Fruit fly (Drosophila melanogaster) whole organism, embryonic: ENCODE results near the gene Alg11.

Experiments used
- Abd-B ChIP-seq: fragments of 200-800 bp; sonication (Bioruptor generic); optimal IDR thresholded peaks from 2 replicates; lab custom pipeline; 2018; ENCODE audit warnings: missing biosample characterization, mild to moderate bottlenecking, missing genetic modification characterization, moderate library complexity
- Adf1 ChIP-seq: fragments of 200-800 bp; sonication (Bioruptor generic); IDR thresholded peaks from 2 replicates; pipeline ENCODE4 v1.3.6; 2022; ENCODE audit warnings: missing biosample characterization, missing genetic modification characterization
- Bteb2 ChIP-seq: fragments of 200-800 bp; sonication (Bioruptor generic); optimal IDR thresholded peaks from 2 replicates; lab custom pipeline; 2016; ENCODE audit warnings: missing biosample characterization, missing genetic modification characterization
- CG11085 ChIP-seq: fragments of 200-800 bp; sonication (Bioruptor generic); IDR thresholded peaks from 2 replicates; pipeline ENCODE4 v1.3.6; 2022; ENCODE audit warnings: missing biosample characterization, missing genetic modification characterization
- CG11247 ChIP-seq: fragments of 200-800 bp; sonication (Bioruptor generic); IDR thresholded peaks from 2 replicates; pipeline ENCODE4 v1.3.6; 2022; ENCODE audit warnings: missing biosample characterization, missing genetic modification characterization
- CG12071 ChIP-seq: fragments of 200-800 bp; sonication (Bioruptor generic); optimal IDR thresholded peaks from 3 replicates; lab custom pipeline; 2018; ENCODE audit warnings: missing biosample characterization, mild to moderate bottlenecking, missing genetic modification characterization
- CG1233 ChIP-seq: fragments of 200-800 bp; sonication (Bioruptor generic); optimal IDR thresholded peaks from 4 replicates; lab custom pipeline; 2018; ENCODE audit warnings: missing biosample characterization, mild to moderate bottlenecking, missing genetic modification characterization
- CG14710 ChIP-seq: fragments of 200-800 bp; sonication (Bioruptor generic); optimal IDR thresholded peaks from 3 replicates; lab custom pipeline; 2019; ENCODE audit warnings: missing biosample characterization, mild to moderate bottlenecking, missing genetic modification characterization, moderate library complexity
- CG14860 ChIP-seq: fragments of 200-800 bp; sonication (Bioruptor generic); IDR thresholded peaks from 3 replicates; pipeline ENCODE4 v1.3.6; 2022; ENCODE audit warnings: missing biosample characterization, missing genetic modification characterization; ENCODE audit not compliant: partially characterized antibody
- CG1602 ChIP-seq: fragments of 200-800 bp; sonication (Bioruptor generic); optimal IDR thresholded peaks from 3 replicates; lab custom pipeline; 2016; ENCODE audit warnings: missing biosample characterization, missing genetic modification characterization
- CG16815 ChIP-seq: fragments of 200-800 bp; sonication (Bioruptor generic); optimal IDR thresholded peaks from 3 replicates; lab custom pipeline; 2017; ENCODE audit warnings: missing biosample characterization, mild to moderate bottlenecking, missing genetic modification characterization
- CG17385 ChIP-seq: fragments of 200-800 bp; sonication (Bioruptor generic); optimal IDR thresholded peaks from 3 replicates; lab custom pipeline; 2018; ENCODE audit warnings: missing biosample characterization, mild to moderate bottlenecking, missing genetic modification characterization
- CG17568 ChIP-seq: fragments of 200-800 bp; sonication (Bioruptor generic); optimal IDR thresholded peaks from 2 replicates; lab custom pipeline; 2018; ENCODE audit warnings: missing biosample characterization, mild to moderate bottlenecking, missing genetic modification characterization, moderate library complexity
- CG31224 ChIP-seq: fragments of 200-800 bp; sonication (Bioruptor generic); IDR thresholded peaks from 2 replicates; pipeline ENCODE4 v1.3.6; 2022; ENCODE audit warnings: missing biosample characterization, missing genetic modification characterization
- CG33213 ChIP-seq: fragments of 200-800 bp; sonication (Bioruptor generic); optimal IDR thresholded peaks from 3 replicates; lab custom pipeline; 2016; ENCODE audit warnings: missing biosample characterization, missing genetic modification characterization
- CG3838 ChIP-seq: fragments of 200-800 bp; sonication (Bioruptor generic); optimal IDR thresholded peaks from 3 replicates; lab custom pipeline; 2016; ENCODE audit warnings: missing biosample characterization, missing genetic modification characterization
- CG6254 ChIP-seq: fragments of 200-800 bp; sonication (Bioruptor generic); optimal IDR thresholded peaks from 3 replicates; lab custom pipeline; 2017; ENCODE audit warnings: mild to moderate bottlenecking, missing biosample characterization, missing genetic modification reagents, missing genetic modification characterization
- CG7786 ChIP-seq: fragments of 200-800 bp; sonication (Bioruptor generic); optimal IDR thresholded peaks from 2 replicates; lab custom pipeline; 2016; ENCODE audit warnings: missing biosample characterization, missing genetic modification characterization
- CG7987 ChIP-seq: fragments of 200-800 bp; sonication (Bioruptor generic); optimal IDR thresholded peaks from 2 replicates; lab custom pipeline; 2018; ENCODE audit warnings: missing biosample characterization, mild to moderate bottlenecking, missing genetic modification characterization, moderate library complexity
- CG9609 ChIP-seq: fragments of 200-800 bp; sonication (Bioruptor generic); optimal IDR thresholded peaks from 3 replicates; lab custom pipeline; 2016; ENCODE audit warnings: missing biosample characterization, missing genetic modification characterization
- E2f1 ChIP-seq: fragments of 200-800 bp; sonication (Bioruptor generic); IDR thresholded peaks from 2 replicates; pipeline ENCODE4 v1.3.6; 2022; ENCODE audit warnings: missing biosample characterization, missing genetic modification characterization
- E2f2 ChIP-seq: fragments of 200-800 bp; sonication (Bioruptor generic); IDR thresholded peaks from 2 replicates; pipeline ENCODE4 v1.3.6; 2022; ENCODE audit warnings: missing biosample characterization, missing genetic modification characterization
- HLH4C ChIP-seq: fragments of 200-800 bp; sonication (Bioruptor generic); IDR thresholded peaks from 3 replicates; pipeline ENCODE4 v1.3.6; 2022; ENCODE audit warnings: missing biosample characterization, missing genetic modification characterization; ENCODE audit not compliant: partially characterized antibody
- Hmr ChIP-seq: fragments of 200-800 bp; sonication (Bioruptor generic); optimal IDR thresholded peaks from 3 replicates; lab custom pipeline; 2017; ENCODE audit warnings: mild to moderate bottlenecking, missing biosample characterization, missing genetic modification reagents, missing genetic modification characterization
- Hmx ChIP-seq: fragments of 200-800 bp; sonication (Bioruptor generic); optimal IDR thresholded peaks from 2 replicates; lab custom pipeline; 2016; ENCODE audit warnings: missing biosample characterization, missing genetic modification characterization
- Hsf ChIP-seq: fragments of 200-800 bp; sonication (Bioruptor generic); optimal IDR thresholded peaks from 3 replicates; lab custom pipeline; 2016; ENCODE audit warnings: missing biosample characterization, missing genetic modification characterization
- Jarid2 ChIP-seq: fragments of 200-800 bp; sonication (Bioruptor generic); optimal IDR thresholded peaks from 3 replicates; lab custom pipeline; 2017; ENCODE audit warnings: mild to moderate bottlenecking, missing biosample characterization, missing genetic modification reagents, missing genetic modification characterization
- Kr ChIP-seq: fragments of 200-800 bp; sonication (Bioruptor generic); optimal IDR thresholded peaks from 2 replicates; lab custom pipeline; 2017; ENCODE audit warnings: missing biosample characterization, mild to moderate bottlenecking, missing genetic modification characterization
- Lim3 ChIP-seq: fragments of 200-800 bp; sonication (Bioruptor generic); IDR thresholded peaks from 2 replicates; pipeline ENCODE4 v1.3.6; 2022; ENCODE audit warnings: missing biosample characterization, missing genetic modification characterization
- Mes4 ChIP-seq: fragments of 200-800 bp; sonication (Bioruptor generic); optimal IDR thresholded peaks from 2 replicates; lab custom pipeline; 2016; ENCODE audit warnings: missing biosample characterization, missing genetic modification characterization
- Ravus ChIP-seq: fragments of 200-800 bp; sonication (Bioruptor generic); IDR thresholded peaks from 2 replicates; pipeline ENCODE4 v1.3.6; 2022; ENCODE audit warnings: missing biosample characterization, missing genetic modification characterization
- Sry-δ ChIP-seq: fragments of 200-800 bp; sonication (Bioruptor generic); optimal IDR thresholded peaks from 2 replicates; lab custom pipeline; 2016; ENCODE audit warnings: missing biosample characterization, missing genetic modification characterization
- Ssrp ChIP-seq: fragments of 200-800 bp; sonication (Bioruptor generic); optimal IDR thresholded peaks from 2 replicates; lab custom pipeline; 2018; ENCODE audit warnings: missing biosample characterization, mild to moderate bottlenecking, missing genetic modification characterization, moderate library complexity
- ac ChIP-seq: fragments of 200-800 bp; sonication (Bioruptor generic); optimal IDR thresholded peaks from 3 replicates; lab custom pipeline; 2017; ENCODE audit warnings: missing biosample characterization, mild to moderate bottlenecking, missing genetic modification characterization
- cas ChIP-seq: fragments of 200-800 bp; sonication (Bioruptor generic); IDR thresholded peaks from 2 replicates; pipeline ENCODE4 v1.3.6; 2022; ENCODE audit warnings: missing biosample characterization, missing genetic modification characterization
- chn ChIP-seq: fragments of 200-800 bp; sonication (Bioruptor generic); optimal IDR thresholded peaks from 2 replicates; lab custom pipeline; 2016; ENCODE audit warnings: missing biosample characterization, missing genetic modification characterization
- eyg ChIP-seq: fragments of 200-800 bp; sonication (Bioruptor generic); optimal IDR thresholded peaks from 3 replicates; lab custom pipeline; 2016; ENCODE audit warnings: missing biosample characterization, missing genetic modification characterization
- gfzf ChIP-seq: fragments of 200-800 bp; sonication (Bioruptor generic); optimal IDR thresholded peaks from 2 replicates; lab custom pipeline; 2016; ENCODE audit warnings: missing biosample characterization, mild to moderate bottlenecking, missing genetic modification characterization, moderate library complexity
- gt ChIP-seq: fragments of 200-800 bp; sonication (Bioruptor generic); IDR thresholded peaks from 2 replicates; pipeline ENCODE4 v1.3.6; 2022; ENCODE audit warnings: missing biosample characterization, missing genetic modification characterization
- insv ChIP-seq, 2 experiments: fragments of 200-800 bp; sonication (Bioruptor generic); optimal IDR thresholded peaks; 3 replicates each; lab custom pipeline; 2016 to 2018; ENCODE audit warnings: missing biosample characterization in 2 of 2, missing genetic modification characterization in 2 of 2
- lab ChIP-seq: fragments of 200-800 bp; sonication (Bioruptor generic); optimal IDR thresholded peaks from 3 replicates; lab custom pipeline; 2017; ENCODE audit warnings: missing biosample characterization, missing genetic modification characterization, mild to moderate bottlenecking, moderate library complexity, missing genetic modification reagents
- lbe ChIP-seq: fragments of 200-800 bp; sonication (Bioruptor generic); optimal IDR thresholded peaks from 2 replicates; lab custom pipeline; 2016; ENCODE audit warnings: missing biosample characterization, mild to moderate bottlenecking, missing genetic modification characterization
- mam ChIP-seq: fragments of 200-800 bp; sonication (Bioruptor generic); optimal IDR thresholded peaks from 3 replicates; lab custom pipeline; 2016; ENCODE audit warnings: missing biosample characterization, missing genetic modification characterization
- sd ChIP-seq: fragments of 200-800 bp; sonication (Bioruptor generic); optimal IDR thresholded peaks from 3 replicates; lab custom pipeline; 2018; ENCODE audit warnings: missing biosample characterization, mild to moderate bottlenecking, missing genetic modification characterization, moderate library complexity
- tap ChIP-seq: fragments of 200-800 bp; optimal IDR thresholded peaks from 3 replicates; lab custom pipeline; 2019; ENCODE audit warnings: missing biosample characterization, mild to moderate bottlenecking, missing genetic modification characterization, moderate library complexity
- tna ChIP-seq: fragments of 200-800 bp; sonication (Bioruptor generic); IDR thresholded peaks from 2 replicates; pipeline ENCODE4 v1.3.6; 2022; ENCODE audit warnings: missing biosample characterization, missing genetic modification characterization; ENCODE audit not compliant: partially characterized antibody
- trem ChIP-seq: fragments of 200-800 bp; optimal IDR thresholded peaks from 3 replicates; lab custom pipeline; 2019; ENCODE audit warnings: missing biosample characterization, mild to moderate bottlenecking, missing genetic modification characterization, moderate library complexity
- unc-4 ChIP-seq: fragments of 200-800 bp; sonication (Bioruptor generic); IDR thresholded peaks from 2 replicates; pipeline ENCODE4 v1.3.6; 2022; ENCODE audit warnings: missing biosample characterization, missing genetic modification characterization; ENCODE audit not compliant: partially characterized antibody
- wdn ChIP-seq: fragments of 200-800 bp; sonication (Bioruptor generic); IDR thresholded peaks from 2 replicates; pipeline ENCODE4 v1.3.6; 2022; ENCODE audit warnings: missing biosample characterization, missing genetic modification characterization

Alg11 gene

dm6 chr3L:21617354-21617753 lies 8.3 kb upstream of the Alg11 start, which contains the start of the genes S1P and CG11307 (continued):
- peak; percentile 90 for TF ChIP-seq gfzf (GFP tag; lab: Kevin White, UChicago)
- TF ChIP-seq sd (tag; lab: Kevin White, UChicago): peak; percentile 98
- TF ChIP-seq CG14710: peak; percentile 46

DNA sequence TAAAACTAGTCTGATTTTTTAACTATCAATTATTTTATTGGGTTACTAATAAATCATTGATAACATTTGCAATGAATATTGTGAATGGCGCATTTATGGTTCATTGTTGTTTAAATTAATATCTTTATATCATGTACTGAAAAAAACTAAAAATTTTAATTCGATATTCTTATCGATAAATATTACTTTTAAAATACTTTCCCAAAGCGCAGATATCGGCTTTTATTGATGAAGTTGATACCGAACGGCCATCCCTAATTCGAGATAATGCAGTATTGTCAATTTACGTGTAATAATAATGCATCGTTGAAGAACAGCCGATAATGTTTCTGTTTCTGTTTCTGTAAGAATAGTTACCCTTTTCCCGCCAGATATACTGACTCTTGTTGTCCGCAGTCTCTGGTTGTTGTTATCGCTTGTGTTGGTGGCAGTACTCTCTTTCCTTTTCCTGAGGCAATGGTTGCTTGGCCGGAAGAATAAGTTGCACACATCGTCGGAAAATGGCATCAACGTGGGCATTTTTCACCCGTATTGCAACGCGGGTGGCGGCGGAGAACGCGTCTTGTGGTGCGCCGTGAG lies 519 bp downstream of the Alg11 start:
- no peak for TF ChIP-seq mam (GFP tag; lab: Kevin White, UChicago)
- no peak for TF ChIP-seq Jarid2 (GFP tag; lab: Kevin White, UChicago)
- no peak for TF ChIP-seq CG11247 (GFP tag; lab: Robert Waterston, UW)
- TF ChIP-seq Lim3: no peak
- no peak for TF ChIP-seq cas (GFP tag; lab: Robert Waterston, UW)
- no peak for TF ChIP-seq Mes4
- TF ChIP-seq tna (GFP tag; lab: Robert Waterston, UW): no peak
- TF ChIP-seq eyg: no peak
- TF ChIP-seq Adf1 (GFP tag; lab: Robert Waterston, UW): no peak
- TF ChIP-seq tap: no peak
- TF ChIP-seq CG11085 (GFP tag; lab: Robert Waterston, UW): no peak
- no peak for TF ChIP-seq wdn (GFP tag; lab: Robert Waterston, UW)
- no peak for TF ChIP-seq ac (GFP tag; lab: Kevin White, UChicago)
- TF ChIP-seq lab (GFP tag; lab: Kevin White, UChicago): no peak
- no peak for TF ChIP-seq Hmr
- no peak for TF ChIP-seq E2f1 (GFP tag; lab: Robert Waterston, UW)
- peak; percentile 67 for TF ChIP-seq trem (tag; lab: Kevin White, UChicago)
- no peak for TF ChIP-seq Ssrp (tag; lab: Kevin White, UChicago)
- peak; percentile 44 for TF ChIP-seq E2f2
- TF ChIP-seq CG16815 (GFP tag; lab: Kevin White, UChicago): no peak
- TF ChIP-seq Ravus: no peak
- no peak for TF ChIP-seq CG33213 (GFP tag; lab: Kevin White, UChicago)
- no peak for TF ChIP-seq insv (GFP tag; optimal IDR thresholded peaks at IDR 0.05; lab: Kevin White, UChicago)
- no peak for TF ChIP-seq CG1602 (GFP tag; lab: Kevin White, UChicago)
- TF ChIP-seq Hmx (GFP tag; lab: Kevin White, UChicago): no peak
- peak; percentile 0 for TF ChIP-seq lbe (GFP tag; lab: Kevin White, UChicago)
- TF ChIP-seq chn (GFP tag; lab: Kevin White, UChicago): no peak
- no peak for TF ChIP-seq CG17568 (GFP tag; lab: Kevin White, UChicago)
- TF ChIP-seq unc-4 (GFP tag; lab: Robert Waterston, UW): peak; percentile 82
- no peak for TF ChIP-seq CG7786
- no peak for TF ChIP-seq Bteb2
- no peak for TF ChIP-seq Abd-B (GFP tag; lab: Kevin White, UChicago)
- peak; percentile 82 for TF ChIP-seq Sry-δ (GFP tag; lab: Kevin White, UChicago)
- TF ChIP-seq CG7987 (GFP tag; lab: Kevin White, UChicago): no peak
- TF ChIP-seq CG3838: no peak
- TF ChIP-seq CG6254: no peak
- TF ChIP-seq CG12071 (GFP tag; lab: Kevin White, UChicago): no peak
- no peak for TF ChIP-seq Kr (GFP tag; lab: Kevin White, UChicago)
- TF ChIP-seq Hsf (GFP tag; lab: Kevin White, UChicago): no peak
- no peak; the same call in 1 of the 3 replicates for TF ChIP-seq CG14860
- no peak for TF ChIP-seq CG17385 (GFP tag; lab: Kevin White, UChicago)
- peak; percentile 68 for TF ChIP-seq HLH4C (GFP tag; lab: Robert Waterston, UW)
- TF ChIP-seq CG1233: no peak
- no peak for TF ChIP-seq gt (GFP tag; lab: Robert Waterston, UW)
- no peak for TF ChIP-seq CG9609
- TF ChIP-seq CG31224 (GFP tag; lab: Robert Waterston, UW): no peak
